Fruit fly (Drosophila melanogaster) whole organism, embryonic: ENCODE data around the gene mthl1.

Source experiments
- Awh ChIP-seq: fragments of 200-800 bp; sonication (Bioruptor generic); IDR thresholded peaks from 2 replicates; pipeline ENCODE4, ENCODE4 v1.3.6; 2022; ENCODE audit warnings: missing biosample characterization, missing genetic modification characterization
- Blimp-1 ChIP-seq: fragments of 200-800 bp; sonication (Bioruptor generic); optimal IDR thresholded peaks from 3 replicates; lab custom pipeline; 2018; ENCODE audit warnings: missing biosample characterization, missing genetic modification characterization, mild to moderate bottlenecking, moderate library complexity, missing genetic modification reagents
- CG10431 ChIP-seq: fragments of 200-800 bp; sonication (Bioruptor generic); optimal IDR thresholded peaks from 3 replicates; lab custom pipeline; 2018; ENCODE audit warnings: missing biosample characterization, mild to moderate bottlenecking, missing genetic modification characterization
- CG11247 ChIP-seq: fragments of 200-800 bp; sonication (Bioruptor generic); IDR thresholded peaks from 2 replicates; pipeline ENCODE4 v1.3.6; 2022; ENCODE audit warnings: missing biosample characterization, missing genetic modification characterization
- CG11398 ChIP-seq: fragments of 200-800 bp; sonication (Bioruptor generic); optimal IDR thresholded peaks from 2 replicates; lab custom pipeline; 2016; ENCODE audit warnings: missing biosample characterization, missing genetic modification characterization
- CG1233 ChIP-seq: fragments of 200-800 bp; sonication (Bioruptor generic); optimal IDR thresholded peaks from 4 replicates; lab custom pipeline; 2018; ENCODE audit warnings: missing biosample characterization, mild to moderate bottlenecking, missing genetic modification characterization
- CG12391 ChIP-seq: fragments of 200-800 bp; sonication (Bioruptor generic); optimal IDR thresholded peaks from 3 replicates; lab custom pipeline; 2018; ENCODE audit warnings: missing biosample characterization, mild to moderate bottlenecking, missing genetic modification characterization, moderate library complexity
- CG14965 ChIP-seq: fragments of 200-800 bp; sonication (Bioruptor generic); optimal IDR thresholded peaks from 2 replicates; lab custom pipeline; 2016; ENCODE audit warnings: missing biosample characterization, missing genetic modification characterization, borderline replicate concordance
- CG15269 ChIP-seq: fragments of 200-800 bp; sonication (Bioruptor generic); optimal IDR thresholded peaks from 2 replicates; lab custom pipeline; 2018; ENCODE audit warnings: missing biosample characterization, mild to moderate bottlenecking, missing genetic modification characterization, moderate library complexity
- CG15696 ChIP-seq: fragments of 200-800 bp; sonication (Bioruptor generic); optimal IDR thresholded peaks from 2 replicates; lab custom pipeline; 2019; ENCODE audit warnings: missing biosample characterization, mild to moderate bottlenecking, missing genetic modification characterization, moderate library complexity
- CG17802 ChIP-seq: fragments of 200-800 bp; sonication (Bioruptor generic); optimal IDR thresholded peaks from 2 replicates; lab custom pipeline; 2018; ENCODE audit warnings: missing biosample characterization, mild to moderate bottlenecking, missing genetic modification characterization, moderate library complexity
- CG18599 ChIP-seq: fragments of 200-800 bp; sonication (Bioruptor generic); optimal IDR thresholded peaks from 3 replicates; lab custom pipeline; 2017; ENCODE audit warnings: missing biosample characterization, missing genetic modification characterization, mild to moderate bottlenecking, moderate library complexity, missing genetic modification reagents
- CG18619 ChIP-seq: fragments of 200-800 bp; sonication (Bioruptor generic); optimal IDR thresholded peaks from 3 replicates; lab custom pipeline; 2017; ENCODE audit warnings: missing biosample characterization, mild to moderate bottlenecking, missing genetic modification characterization
- CG3847 ChIP-seq: fragments of 200-800 bp; sonication (Bioruptor generic); IDR thresholded peaks from 2 replicates; pipeline ENCODE4 v1.3.6; 2022; ENCODE audit warnings: missing biosample characterization, missing genetic modification characterization
- CG4328 ChIP-seq: fragments of 200-800 bp; sonication (Bioruptor generic); optimal IDR thresholded peaks from 3 replicates; lab custom pipeline; 2017; ENCODE audit warnings: missing biosample characterization, missing genetic modification reagents, missing genetic modification characterization
- CG4424 ChIP-seq: fragments of 200-800 bp; sonication (Bioruptor generic); optimal IDR thresholded peaks from 3 replicates; lab custom pipeline; 2016; ENCODE audit warnings: missing biosample characterization, missing genetic modification characterization
- CG6791 ChIP-seq: fragments of 200-800 bp; sonication (Bioruptor generic); IDR thresholded peaks from 3 replicates; pipeline ENCODE4 v1.3.6; 2022; ENCODE audit warnings: missing biosample characterization, missing genetic modification characterization; ENCODE audit not compliant: partially characterized antibody
- CG7556 ChIP-seq: fragments of 200-800 bp; sonication (Bioruptor generic); optimal IDR thresholded peaks from 2 replicates; lab custom pipeline; 2017; ENCODE audit warnings: missing biosample characterization, mild to moderate bottlenecking, missing genetic modification characterization
- CG8924 ChIP-seq: fragments of 200-800 bp; optimal IDR thresholded peaks from 3 replicates; lab custom pipeline; 2019; ENCODE audit warnings: missing biosample characterization, mild to moderate bottlenecking, missing genetic modification characterization, moderate library complexity
- CG9215 ChIP-seq: fragments of 200-800 bp; sonication (Bioruptor generic); IDR thresholded peaks from 2 replicates; pipeline ENCODE4 v1.3.6; 2022; ENCODE audit warnings: missing biosample characterization, missing genetic modification characterization
- CG9437 ChIP-seq: fragments of 200-800 bp; sonication (Bioruptor generic); optimal IDR thresholded peaks from 2 replicates; lab custom pipeline; 2018; ENCODE audit warnings: missing biosample characterization, mild to moderate bottlenecking, missing genetic modification characterization
- Camta ChIP-seq: fragments of 200-800 bp; sonication (Bioruptor generic); optimal IDR thresholded peaks from 2 replicates; lab custom pipeline; 2016; ENCODE audit warnings: missing biosample characterization, missing genetic modification characterization
- CoRest ChIP-seq: fragments of 200-800 bp; sonication (Bioruptor generic); optimal IDR thresholded peaks from 3 replicates; lab custom pipeline; 2018; ENCODE audit warnings: missing biosample characterization, mild to moderate bottlenecking, missing genetic modification characterization, moderate library complexity
- Dek ChIP-seq: fragments of 200-800 bp; sonication (Bioruptor generic); optimal IDR thresholded peaks from 3 replicates; lab custom pipeline; 2019; ENCODE audit warnings: missing biosample characterization, mild to moderate bottlenecking, missing genetic modification characterization, moderate library complexity
- H2.0 ChIP-seq: fragments of 200-800 bp; sonication (Bioruptor generic); IDR thresholded peaks from 2 replicates; pipeline ENCODE4 v1.3.6; 2022; ENCODE audit warnings: missing biosample characterization, missing genetic modification characterization
- Hmr ChIP-seq: fragments of 200-800 bp; sonication (Bioruptor generic); optimal IDR thresholded peaks from 3 replicates; lab custom pipeline; 2017; ENCODE audit warnings: mild to moderate bottlenecking, missing biosample characterization, missing genetic modification reagents, missing genetic modification characterization
- Hr51 ChIP-seq, 2 experiments: fragments of 200-800 bp; sonication (Bioruptor generic); optimal IDR thresholded peaks; 2 replicates in 1 of 2; 3 replicates in 1 of 2; lab custom pipeline; 2016 to 2018; ENCODE audit warnings: missing biosample characterization in 2 of 2, missing genetic modification characterization in 2 of 2, mild to moderate bottlenecking in 1 of 2, moderate library complexity in 1 of 2
- Myb ChIP-seq: fragments of 200-800 bp; sonication (Bioruptor generic); optimal IDR thresholded peaks from 2 replicates; lab custom pipeline; 2016; ENCODE audit warnings: missing biosample characterization, missing genetic modification characterization
- Optix ChIP-seq: fragments of 200-800 bp; sonication (Bioruptor generic); IDR thresholded peaks from 3 replicates; pipeline ENCODE4 v1.3.6; 2022; ENCODE audit warnings: missing biosample characterization, missing genetic modification characterization
- Ravus ChIP-seq: fragments of 200-800 bp; sonication (Bioruptor generic); IDR thresholded peaks from 2 replicates; pipeline ENCODE4 v1.3.6; 2022; ENCODE audit warnings: missing biosample characterization, missing genetic modification characterization
- Sox102F ChIP-seq: fragments of 200-800 bp; sonication (Bioruptor generic); optimal IDR thresholded peaks from 2 replicates; lab custom pipeline; 2018; ENCODE audit warnings: missing biosample characterization, mild to moderate bottlenecking, missing genetic modification characterization, moderate library complexity
- ab ChIP-seq: fragments of 200-800 bp; sonication (Bioruptor generic); optimal IDR thresholded peaks from 2 replicates; lab custom pipeline; 2016; ENCODE audit warnings: missing biosample characterization, missing genetic modification characterization
- crc ChIP-seq: fragments of 200-800 bp; sonication (Bioruptor generic); optimal IDR thresholded peaks from 2 replicates; lab custom pipeline; 2016; ENCODE audit warnings: missing biosample characterization, missing genetic modification characterization
- crp ChIP-seq, 2 experiments: fragments of 200-800 bp; sonication (Bioruptor generic); optimal IDR thresholded peaks; 2 replicates in 1 of 2; 3 replicates in 1 of 2; lab custom pipeline; 2017; ENCODE audit warnings: missing biosample characterization in 2 of 2, missing genetic modification characterization in 2 of 2, mild to moderate bottlenecking in 1 of 2, moderate library complexity in 1 of 2
- en ChIP-seq: fragments of 200-800 bp; sonication (Bioruptor generic); optimal IDR thresholded peaks from 2 replicates; lab custom pipeline; 2016; ENCODE audit warnings: missing biosample characterization, missing genetic modification characterization
- eve ChIP-seq, 2 experiments: fragments of >200 bp; optimal IDR thresholded peaks; 2 replicates each; lab custom pipeline; 2017; ENCODE audit warnings: missing biosample characterization in 2 of 2, missing genetic modification characterization in 2 of 2
- gem ChIP-seq: fragments of 200-800 bp; sonication (Bioruptor generic); optimal IDR thresholded peaks from 2 replicates; lab custom pipeline; 2019; ENCODE audit warnings: missing biosample characterization, mild to moderate bottlenecking, missing genetic modification characterization, moderate library complexity
- grn ChIP-seq: fragments of 200-800 bp; sonication (Bioruptor generic); optimal IDR thresholded peaks from 3 replicates; lab custom pipeline; 2017; ENCODE audit warnings: missing biosample characterization, missing genetic modification characterization
- insv ChIP-seq, 2 experiments: fragments of 200-800 bp; sonication (Bioruptor generic); optimal IDR thresholded peaks; 3 replicates each; lab custom pipeline; 2016 to 2018; ENCODE audit warnings: missing biosample characterization in 2 of 2, missing genetic modification characterization in 2 of 2
- kni ChIP-seq: fragments of 200-800 bp; sonication (Bioruptor generic); optimal IDR thresholded peaks from 3 replicates; lab custom pipeline; 2017; ENCODE audit warnings: mild to moderate bottlenecking, missing biosample characterization, missing genetic modification reagents, missing genetic modification characterization
- nom ChIP-seq: fragments of 200-800 bp; sonication (Bioruptor generic); optimal IDR thresholded peaks from 2 replicates; lab custom pipeline; 2017; ENCODE audit warnings: missing biosample characterization, missing genetic modification characterization, mild to moderate bottlenecking, moderate library complexity, missing genetic modification reagents
- pnt ChIP-seq: fragments of 200-800 bp; sonication (Bioruptor generic); optimal IDR thresholded peaks from 3 replicates; lab custom pipeline; 2016; ENCODE audit warnings: missing biosample characterization, missing genetic modification characterization
- pros ChIP-seq: fragments of 200-800 bp; sonication (Bioruptor generic); optimal IDR thresholded peaks from 3 replicates; lab custom pipeline; 2019; ENCODE audit warnings: missing biosample characterization, mild to moderate bottlenecking, missing genetic modification characterization, moderate library complexity
- salm ChIP-seq: fragments of 200-800 bp; sonication (Bioruptor generic); optimal IDR thresholded peaks from 2 replicates; lab custom pipeline; 2018; ENCODE audit warnings: missing biosample characterization, mild to moderate bottlenecking, missing genetic modification characterization
- tin ChIP-seq: fragments of 200-800 bp; sonication (Bioruptor generic); optimal IDR thresholded peaks from 3 replicates; lab custom pipeline; 2016; ENCODE audit warnings: missing biosample characterization, missing genetic modification characterization
- tna ChIP-seq: fragments of 200-800 bp; sonication (Bioruptor generic); IDR thresholded peaks from 2 replicates; pipeline ENCODE4 v1.3.6; 2022; ENCODE audit warnings: missing biosample characterization, missing genetic modification characterization; ENCODE audit not compliant: partially characterized antibody
- trh ChIP-seq: fragments of 200-800 bp; sonication (Bioruptor generic); optimal IDR thresholded peaks from 2 replicates; lab custom pipeline; 2016; ENCODE audit warnings: missing biosample characterization, missing genetic modification characterization
- unpg ChIP-seq: fragments of 200-800 bp; sonication (Bioruptor generic); optimal IDR thresholded peaks from 3 replicates; lab custom pipeline; 2018; ENCODE audit warnings: missing biosample characterization, mild to moderate bottlenecking, missing genetic modification characterization, moderate library complexity
- z ChIP-seq: fragments of 200-800 bp; sonication (Bioruptor generic); IDR thresholded peaks from 3 replicates; pipeline ENCODE4 v1.3.6; 2022; ENCODE audit warnings: missing biosample characterization, missing genetic modification characterization
- zen ChIP-seq: fragments of 200-800 bp; sonication (Bioruptor generic); optimal IDR thresholded peaks from 3 replicates; lab custom pipeline; 2018; ENCODE audit warnings: missing biosample characterization, mild to moderate bottlenecking, missing genetic modification characterization, moderate library complexity

mthl1 gene

DNA sequence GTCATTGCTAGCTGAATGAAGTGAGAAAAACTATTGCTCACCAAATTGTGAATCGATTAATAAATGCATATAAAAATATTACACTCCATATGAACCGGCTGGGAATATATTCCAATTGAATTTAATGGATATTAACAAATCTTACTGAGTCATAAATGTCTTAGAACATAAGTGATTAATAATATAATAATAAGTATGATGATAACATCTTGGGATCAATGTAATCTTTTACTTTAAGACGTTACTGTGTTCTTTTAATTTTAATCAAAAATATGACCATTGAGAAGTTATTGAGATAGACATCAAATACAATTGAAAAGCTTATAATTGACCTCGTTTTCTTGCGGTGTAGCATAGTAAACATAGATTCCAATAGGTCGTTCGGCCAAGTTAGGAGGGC is 51.6 kb downstream of the mthl1 start (continued):
- TF ChIP-seq pros (GFP tag; lab: Kevin White, UChicago) (no peak), Myb (no peak), CG11247 (GFP tag; lab: Robert Waterston, UW) (no peak), CG14965 (GFP tag; lab: Kevin White, UChicago) (no peak), Camta (GFP tag; lab: Kevin White, UChicago) (no peak), CG9437 (GFP tag; lab: Kevin White, UChicago) (peak; percentile 15), Optix (GFP tag; lab: Robert Waterston, UW) (no peak), Awh (no peak), CG15696 (tag; lab: Kevin White, UChicago) (no peak), CG1233 (GFP tag; lab: Kevin White, UChicago) (no peak), CG11398 (GFP tag; lab: Kevin White, UChicago) (no peak), H2.0 (GFP tag; lab: Robert Waterston, UW) (no peak), eve (GFP tag; optimal IDR thresholded peaks at IDR 0.05; lab: Kevin White, UChicago) (no peak), tin (GFP tag; lab: Kevin White, UChicago) (no peak), CG18599 (peak; percentile 1), insv (GFP tag; optimal IDR thresholded peaks at IDR 0.05; lab: Kevin White, UChicago) (no peak), CG17802 (tag; lab: Kevin White, UChicago) (no peak), unpg (GFP tag; lab: Kevin White, UChicago) (peak; percentile 5), Hmr (GFP tag; lab: Kevin White, UChicago) (peak; percentile 48), trh (GFP tag; lab: Kevin White, UChicago) (no peak), en (GFP tag; lab: Kevin White, UChicago) (no peak), CG7556 (GFP tag; lab: Kevin White, UChicago) (peak; percentile 58), salm (tag; lab: Kevin White, UChicago) (no peak), CoRest (tag; lab: Kevin White, UChicago) (peak; percentile 52), crp (GFP tag; optimal IDR thresholded peaks at IDR 0.05; lab: Kevin White, UChicago) (no peak), Blimp-1 (GFP tag; lab: Kevin White, UChicago) (no peak), grn (GFP tag; lab: Kevin White, UChicago) (no peak), CG18619 (GFP tag; lab: Kevin White, UChicago) (no peak), CG8924 (peak; percentile 20), crc (GFP tag; lab: Kevin White, UChicago) (no peak), CG4424 (no peak), pnt (GFP tag; lab: Kevin White, UChicago) (no peak), Hr51 (GFP tag; optimal IDR thresholded peaks at IDR 0.05; lab: Kevin White, UChicago) (peak in 1 of 2 experiments; percentile 59), tna (GFP tag; lab: Robert Waterston, UW) (no peak), CG4328 (GFP tag; lab: Kevin White, UChicago) (no peak), CG9215 (GFP tag; lab: Robert Waterston, UW) (no peak), CG6791 (GFP tag; lab: Robert Waterston, UW) (no peak), CG3847 (0 out of 2 replicates have a peak, but pooled peaks have one; percentile 6), CG15269 (tag; lab: Kevin White, UChicago) (peak; percentile 54), Sox102F (peak; percentile 44), CG12391 (tag; lab: Kevin White, UChicago) (peak; percentile 48), kni (GFP tag; lab: Kevin White, UChicago) (no peak), Dek (tag; lab: Kevin White, UChicago) (peak; percentile 18), gem (tag; lab: Kevin White, UChicago) (peak; percentile 64), zen (tag; lab: Kevin White, UChicago) (no peak), z (no peak), ab (GFP tag; lab: Kevin White, UChicago) (no peak), nom (no peak), CG10431 (no peak), Ravus (GFP tag; lab: Robert Waterston, UW) (no peak)
